Fruit fly (Drosophila melanogaster): Measurements from ENCODE around the gene nom.

nom gene

DNA sequence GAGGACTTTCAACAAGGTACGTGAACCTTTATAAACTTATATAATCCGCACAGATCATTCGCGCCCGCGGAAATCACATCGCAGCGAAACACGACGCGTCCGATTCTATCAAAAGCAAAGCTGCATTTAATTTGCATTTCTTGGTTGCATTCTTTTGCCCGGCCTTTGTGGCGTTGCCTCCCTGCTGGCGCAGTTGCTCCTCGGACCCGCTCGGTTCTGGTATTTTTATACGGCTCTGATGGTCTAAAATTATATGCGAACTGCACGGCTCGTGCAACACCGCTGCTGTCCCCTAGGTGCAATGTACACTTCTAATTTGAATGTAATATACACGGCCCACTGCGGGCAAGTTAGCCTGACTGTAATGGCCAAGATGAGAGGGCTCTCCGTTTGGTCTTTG is 4.6 kb upstream of the nom start, which contains the start of gene Cks85A:
Gene Cks85A (minus strand): TSS at position 101 of the 400 bp plus-strand sequence.
- 0 out of 3 replicates have a peak, but pooled peaks have one; percentile 22 for TF ChIP-seq CG6163 (GFP tag; IDR thresholded peaks at IDR 0.05)
- no peak for TF ChIP-seq CG6854 (GFP tag; optimal IDR thresholded peaks at IDR 0.05)
- no peak for TF ChIP-seq vri (GFP tag; optimal IDR thresholded peaks at IDR 0.05)

DNA sequence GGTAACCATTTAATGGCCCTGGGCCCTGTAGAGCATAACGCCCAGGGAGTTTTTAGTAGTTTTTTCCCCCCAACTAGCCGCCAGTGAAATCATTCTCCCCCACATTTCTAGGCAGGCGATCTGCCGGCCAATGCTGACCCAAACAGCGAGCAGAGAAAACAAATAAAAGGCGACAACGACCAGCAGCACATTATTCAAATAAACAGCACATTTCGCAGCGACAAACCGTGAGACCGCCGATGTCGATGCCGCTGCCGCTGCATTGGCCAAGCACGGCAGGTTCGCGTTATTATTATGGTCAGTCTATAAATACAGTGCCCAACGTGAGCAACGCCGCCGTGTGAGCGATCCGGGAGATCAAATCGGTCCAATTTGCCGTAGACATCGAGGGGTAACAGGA is 4.1 kb upstream of the nom start, which contains the start of gene CG11760:
Gene CG11760 (plus strand): TSS at position 301 of the 400 bp plus-strand sequence.
- no peak for TF ChIP-seq CG6163 (GFP tag; IDR thresholded peaks at IDR 0.05)
- TF ChIP-seq CG34406 (GFP tag; optimal IDR thresholded peaks at IDR 0.05) = no peak
- no peak for TF ChIP-seq CG8119 (GFP tag; IDR thresholded peaks at IDR 0.05)
- TF ChIP-seq Hr4 (GFP tag; optimal IDR thresholded peaks at IDR 0.05) = no peak
- no peak for TF ChIP-seq CG4318 (GFP tag; optimal IDR thresholded peaks at IDR 0.05)
- no peak for TF ChIP-seq CG6276 (GFP tag; optimal IDR thresholded peaks at IDR 0.05)
- no peak for TF ChIP-seq Smox (GFP tag; optimal IDR thresholded peaks at IDR 0.05)
- no peak for TF ChIP-seq CG11902 (GFP tag; optimal IDR thresholded peaks at IDR 0.05)

DNA sequence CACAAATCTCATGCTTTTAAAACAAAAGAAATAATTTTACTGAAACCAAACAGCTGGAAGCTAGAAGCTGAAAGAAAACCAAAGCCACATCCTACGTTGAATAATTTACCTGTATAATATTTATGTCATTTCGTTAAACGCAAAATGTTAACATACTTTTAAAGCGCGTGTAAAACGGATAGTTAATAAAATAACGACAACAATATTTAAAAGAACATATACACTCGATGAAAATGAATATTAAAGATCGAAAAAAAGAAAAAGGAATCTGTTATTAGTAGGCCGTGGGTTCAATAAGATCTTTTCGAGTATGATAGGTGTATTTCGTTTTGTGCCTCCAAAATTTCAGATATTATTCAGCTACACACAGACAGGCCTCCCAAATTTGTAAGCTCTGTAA is 1.9 kb upstream of the nom start, which contains the start of gene CG8136:
Gene CG8136 (plus strand): TSS at position 301 of the 400 bp plus-strand sequence.
- TF ChIP-seq CG16779 (tag; optimal IDR thresholded peaks at IDR 0.05) = no peak
- TF ChIP-seq dac (GFP tag; optimal IDR thresholded peaks at IDR 0.05) = no peak
- TF ChIP-seq Eip78C (GFP tag) = no peak
- no peak for TF ChIP-seq svp (GFP tag)
- TF ChIP-seq Sox14 (GFP tag; optimal IDR thresholded peaks at IDR 0.05) = no peak
- no peak for TF ChIP-seq Hr38 (GFP tag; optimal IDR thresholded peaks at IDR 0.05)
- TF ChIP-seq CG31627 (GFP tag; optimal IDR thresholded peaks at IDR 0.05) = no peak
- TF ChIP-seq lz (GFP tag; optimal IDR thresholded peaks at IDR 0.05) = no peak
- TF ChIP-seq CG10631 (GFP tag; optimal IDR thresholded peaks at IDR 0.05) = no peak
- TF ChIP-seq CG6808 (GFP tag; optimal IDR thresholded peaks at IDR 0.05) = no peak
- TF ChIP-seq CG8119 (GFP tag; IDR thresholded peaks at IDR 0.05) = no peak
- no peak for TF ChIP-seq OdsH (GFP tag; optimal IDR thresholded peaks at IDR 0.05)
- no peak for TF ChIP-seq dsx (GFP tag; optimal IDR thresholded peaks at IDR 0.05; ENCODE audit: poor library complexity, severe bottlenecking)
- no peak for TF ChIP-seq esn (GFP tag; optimal IDR thresholded peaks at IDR 0.05)
- no peak for TF ChIP-seq salr (GFP tag; optimal IDR thresholded peaks at IDR 0.05)

DNA sequence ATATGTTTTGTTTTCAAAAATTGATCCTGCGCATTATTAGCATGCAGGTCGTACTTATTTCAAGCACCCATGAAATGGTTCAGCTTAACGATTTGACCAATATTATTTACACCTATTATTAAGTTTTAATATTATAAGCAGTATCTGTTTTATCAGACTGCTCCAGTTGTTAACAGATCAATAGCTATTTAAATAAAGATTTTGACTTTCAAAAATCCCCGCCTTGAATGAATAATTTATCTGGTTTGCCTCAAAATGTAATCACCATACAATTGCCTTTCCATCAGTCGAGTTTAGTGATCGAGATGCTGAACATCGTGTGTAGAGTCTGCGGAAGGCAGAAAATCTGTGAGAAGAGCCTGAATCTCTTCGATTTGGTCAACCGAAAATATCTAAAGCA is 2.2 kb downstream of the nom start, which contains the start of gene ouib:
Gene ouib (plus strand): TSS at position 301 of the 400 bp plus-strand sequence.
- no peak for TF ChIP-seq acj6 (GFP tag; optimal IDR thresholded peaks at IDR 0.05)
- no peak for TF ChIP-seq CG6276 (GFP tag; optimal IDR thresholded peaks at IDR 0.05)

DNA sequence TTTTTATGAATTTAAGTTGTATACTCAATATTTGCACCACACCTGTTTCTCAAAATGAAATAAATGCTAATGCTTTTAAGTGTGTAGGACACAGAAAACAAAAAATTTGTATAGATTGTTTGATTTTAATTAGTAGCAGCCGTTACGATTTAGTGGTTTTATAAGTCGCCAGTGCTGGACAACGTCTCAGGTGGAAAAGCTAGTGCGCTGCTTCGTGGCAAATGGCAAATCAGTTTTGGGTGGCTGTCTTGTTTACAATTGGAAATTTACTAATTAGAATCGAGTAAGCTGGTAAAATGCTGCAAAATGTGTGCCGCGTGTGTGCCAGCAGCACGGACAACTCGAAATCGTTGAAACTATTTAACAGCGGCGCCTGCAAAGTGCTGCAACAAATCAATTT is 3.7 kb downstream of the nom start, which contains the start of gene CG8159:
Gene CG8159 (plus strand): TSS at position 223 of the 400 bp plus-strand sequence.
- TF ChIP-seq CG1621 (tag; optimal IDR thresholded peaks at IDR 0.05) (no peak), Hr38 (GFP tag; optimal IDR thresholded peaks at IDR 0.05) (no peak), salr (GFP tag; optimal IDR thresholded peaks at IDR 0.05) (no peak), ss (GFP tag; optimal IDR thresholded peaks at IDR 0.05) (no peak), OdsH (GFP tag; optimal IDR thresholded peaks at IDR 0.05) (no peak), Hr39 (GFP tag; optimal IDR thresholded peaks at IDR 0.05) (no peak), CG9139 (GFP tag; optimal IDR thresholded peaks at IDR 0.05) (no peak), Ets96B (tag; optimal IDR thresholded peaks at IDR 0.05) (no peak), esn (GFP tag; optimal IDR thresholded peaks at IDR 0.05) (peak; percentile 25)

DNA sequence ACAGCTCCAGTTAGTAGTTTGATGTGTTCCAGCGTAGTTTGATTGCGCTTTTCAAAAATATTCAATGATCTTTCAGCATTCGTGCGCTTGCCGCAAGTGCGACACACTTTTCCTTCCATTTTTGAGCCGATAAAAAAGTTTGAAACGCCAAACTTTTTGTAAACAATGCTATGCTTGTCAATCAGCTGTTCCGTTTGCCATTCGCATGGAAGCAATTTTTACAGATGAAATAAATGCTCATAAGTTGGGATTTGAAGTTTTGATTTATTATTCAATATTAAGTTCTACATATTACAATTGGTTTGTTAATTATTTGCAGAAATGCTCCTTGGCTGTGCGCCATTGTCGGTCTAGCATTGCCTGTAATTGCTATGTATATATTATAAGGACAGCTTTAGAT is 6.6 kb downstream of the nom start, which contains the start of gene ranshi:
Gene ranshi (minus strand): TSS at position 152 of the 400 bp plus-strand sequence.
- TF ChIP-seq Gug (GFP tag; IDR thresholded peaks at IDR 0.05) (no peak), Blimp-1 (GFP tag; optimal IDR thresholded peaks at IDR 0.05) (no peak), CG3032 (tag; optimal IDR thresholded peaks at IDR 0.05) (no peak), esn (GFP tag; optimal IDR thresholded peaks at IDR 0.05) (no peak), spab (GFP tag; optimal IDR thresholded peaks at IDR 0.05) (no peak), dsx (GFP tag; optimal IDR thresholded peaks at IDR 0.05; ENCODE audit: poor library complexity, severe bottlenecking) (no peak), CG6276 (GFP tag; optimal IDR thresholded peaks at IDR 0.05) (no peak), fd85E (GFP tag; optimal IDR thresholded peaks at IDR 0.05) (no peak), CG11762 (GFP tag; optimal IDR thresholded peaks at IDR 0.05; ENCODE audit: insufficient read depth) (no peak), Hr38 (GFP tag; optimal IDR thresholded peaks at IDR 0.05) (no peak), topi (GFP tag; optimal IDR thresholded peaks at IDR 0.05) (no peak), CG15336 (GFP tag; IDR thresholded peaks at IDR 0.05) (no peak), CG6854 (GFP tag; optimal IDR thresholded peaks at IDR 0.05) (no peak), Met (GFP tag; optimal IDR thresholded peaks at IDR 0.05) (no peak), Sox15 (GFP tag; optimal IDR thresholded peaks at IDR 0.05) (no peak), CG8632 (GFP tag; optimal IDR thresholded peaks at IDR 0.05) (no peak), ss (GFP tag; optimal IDR thresholded peaks at IDR 0.05) (no peak), dac (GFP tag; optimal IDR thresholded peaks at IDR 0.05) (no peak)

All from whole organism, prepupa.